Worm (Caenorhabditis elegans) whole organism, L4 larva: ENCODE results near the gene C29E4.11.

ENCODE experiments used
- F26F4.8 ChIP-seq: fragments of 200-800 bp; sonication (Bioruptor generic); conservative IDR thresholded peaks from 2 replicates; pipeline ENCODE4 v1.3.6; 2022; ENCODE audit warnings: missing genetic modification characterization, missing compliant biosample characterization
- F37D6.2 ChIP-seq: sonication (generic microtip); optimal IDR thresholded peaks from 2 replicates; lab custom pipeline; 2016; ENCODE audit warnings: mild to moderate bottlenecking, missing genetic modification characterization, missing compliant biosample characterization
- T20F7.1 ChIP-seq: fragments of 200-800 bp; sonication (Bioruptor generic); optimal IDR thresholded peaks from 2 replicates; lab custom pipeline; 2018; ENCODE audit warnings: mild to moderate bottlenecking, missing genetic modification characterization, missing compliant biosample characterization
- T26A8.4 ChIP-seq: fragments of 200-800 bp; sonication (Bioruptor generic); IDR thresholded peaks from 2 replicates; pipeline ENCODE4 v1.3.6; 2022; ENCODE audit warnings: missing genetic modification characterization, missing compliant biosample characterization
- Y75B8A.6 ChIP-seq: fragments of 200-800 bp; sonication (Bioruptor generic); IDR thresholded peaks from 2 replicates; pipeline ENCODE4 v1.3.6; 2022; ENCODE audit warnings: missing genetic modification reagents, missing genetic modification characterization, missing compliant biosample characterization
- ZK546.5 ChIP-seq, 2 experiments: sonication (generic microtip); optimal IDR thresholded peaks; 2 replicates each; lab custom pipeline; 2017; ENCODE audit warnings: missing biosample characterization in 2 of 2, missing genetic modification characterization in 2 of 2
- ama-1 ChIP-seq: fragments of 150-350 bp; optimal IDR thresholded peaks from 2 replicates; lab custom pipeline; 2014; ENCODE audit warnings: inconsistent platforms, mixed read lengths
- arid-1 ChIP-seq: fragments of 200-800 bp; sonication (Bioruptor generic); conservative IDR thresholded peaks from 2 replicates; pipeline ENCODE4 v1.3.6; 2022; ENCODE audit warnings: missing genetic modification reagents, missing genetic modification characterization, missing compliant biosample characterization
- ceh-20 ChIP-seq: fragments of 200-800 bp; sonication (Bioruptor generic); IDR thresholded peaks from 2 replicates; pipeline ENCODE4 v1.3.6; 2022; ENCODE audit warnings: missing genetic modification reagents, missing genetic modification characterization, missing compliant biosample characterization
- ceh-32 ChIP-seq: sonication (generic microtip); optimal IDR thresholded peaks from 2 replicates; lab custom pipeline; 2016; ENCODE audit warnings: mild to moderate bottlenecking, missing genetic modification characterization, missing compliant biosample characterization; ENCODE audit not compliant: poor library complexity
- ceh-82 ChIP-seq: sonication (generic microtip); optimal IDR thresholded peaks from 2 replicates; lab custom pipeline; 2017; ENCODE audit warnings: missing biosample characterization, missing genetic modification characterization
- cey-2 ChIP-seq: sonication (generic microtip); optimal IDR thresholded peaks from 3 replicates; lab custom pipeline; 2017; ENCODE audit warnings: missing genetic modification characterization, mild to moderate bottlenecking, missing compliant biosample characterization, antibody characterized with exemption, borderline replicate concordance; ENCODE audit not compliant: insufficient read depth
- daf-19 ChIP-seq: fragments of 200-800 bp; sonication (Bioruptor generic); conservative IDR thresholded peaks from 2 replicates; pipeline ENCODE4 v1.3.6; 2022; ENCODE audit warnings: missing genetic modification characterization, missing compliant biosample characterization
- dmd-8 ChIP-seq: fragments of 200-800 bp; sonication (Bioruptor generic); IDR thresholded peaks from 2 replicates; pipeline ENCODE4 v1.3.6; 2022; ENCODE audit warnings: missing genetic modification characterization, missing compliant biosample characterization
- dpl-1 ChIP-seq: fragments of 150-350 bp; optimal IDR thresholded peaks from 2 replicates; lab custom pipeline; 2014; ENCODE audit warnings: missing biosample characterization, missing genetic modification reagents, missing genetic modification characterization
- duxl-1 ChIP-seq: sonication (generic microtip); optimal IDR thresholded peaks from 2 replicates; lab custom pipeline; 2016; ENCODE audit warnings: mild to moderate bottlenecking, missing genetic modification characterization, moderate library complexity, missing compliant biosample characterization; ENCODE audit not compliant: poor library complexity
- dve-1 ChIP-seq: sonication (generic microtip); optimal IDR thresholded peaks from 2 replicates; lab custom pipeline; 2017; ENCODE audit warnings: antibody characterized with exemption, mild to moderate bottlenecking, missing genetic modification characterization, missing compliant biosample characterization; ENCODE audit not compliant: insufficient read depth
- egl-43 ChIP-seq: fragments of 200-800 bp; sonication (Bioruptor generic); IDR thresholded peaks from 2 replicates; pipeline ENCODE4 v1.3.6; 2022; ENCODE audit warnings: missing genetic modification reagents, missing genetic modification characterization, missing compliant biosample characterization
- fkh-10 ChIP-seq: fragments of 150-350 bp; optimal IDR thresholded peaks from 2 replicates; lab custom pipeline; 2014; ENCODE audit warnings: missing biosample characterization, missing genetic modification reagents, missing genetic modification characterization
- fos-1 ChIP-seq: fragments of 150-350 bp; optimal IDR thresholded peaks from 2 replicates; lab custom pipeline; 2014; ENCODE audit warnings: missing biosample characterization, missing genetic modification characterization
- hif-1 ChIP-seq, 2 experiments: sonication (generic microtip); optimal IDR thresholded peaks; 2 replicates each; lab custom pipeline; 2016 to 2017; ENCODE audit warnings: missing compliant biosample characterization in 2 of 2, missing genetic modification characterization in 2 of 2, missing genetic modification reagents in 2 of 2, missing genotype in 2 of 2, mild to moderate bottlenecking in 1 of 2
- hlh-11 ChIP-seq: fragments of 200-800 bp; sonication (Bioruptor generic); optimal IDR thresholded peaks from 2 replicates; lab custom pipeline; 2018; ENCODE audit warnings: mild to moderate bottlenecking, missing genetic modification characterization, missing compliant biosample characterization
- hlh-30 ChIP-seq: sonication (generic microtip); optimal IDR thresholded peaks from 2 replicates; lab custom pipeline; 2017; ENCODE audit warnings: antibody characterized with exemption, mild to moderate bottlenecking, missing genetic modification characterization, missing compliant biosample characterization; ENCODE audit not compliant: insufficient read depth
- lin-38 ChIP-seq: fragments of 200-800 bp; sonication (Bioruptor generic); IDR thresholded peaks from 2 replicates; pipeline ENCODE4 v1.3.6; 2022; ENCODE audit warnings: missing genetic modification reagents, missing genetic modification characterization, missing compliant biosample characterization
- lin-39 ChIP-seq: fragments of 150-350 bp; optimal IDR thresholded peaks from 2 replicates; lab custom pipeline; 2014; ENCODE audit warnings: missing biosample characterization, missing genetic modification reagents, missing genetic modification characterization
- lsy-2 ChIP-seq, 2 experiments: fragments of 150-350 bp in 1 of 2; sonication (generic microtip) in 1 of 2; optimal IDR thresholded peaks; 2 replicates each; lab custom pipeline; 2014 to 2017; ENCODE audit warnings: missing biosample characterization in 2 of 2, missing genetic modification characterization in 2 of 2
- mdl-1 ChIP-seq, 2 experiments: fragments of 150-350 bp in 1 of 2; sonication (generic microtip) in 1 of 2; optimal IDR thresholded peaks; 2 replicates each; lab custom pipeline; 2014 to 2017; ENCODE audit warnings: missing biosample characterization in 2 of 2, missing genetic modification characterization in 2 of 2
- mdt-29 ChIP-seq: fragments of 200-800 bp; sonication (Bioruptor generic); IDR thresholded peaks from 2 replicates; pipeline ENCODE4 v1.3.6; 2022; ENCODE audit warnings: missing genetic modification reagents, missing genetic modification characterization, missing compliant biosample characterization
- mep-1 ChIP-seq: fragments of 150-350 bp; sonication (generic microtip); optimal IDR thresholded peaks from 3 replicates; lab custom pipeline; 2014; ENCODE audit warnings: missing biosample characterization, missing genetic modification characterization
- mxl-3 ChIP-seq: fragments of 200-800 bp; sonication (Bioruptor generic); optimal IDR thresholded peaks from 2 replicates; lab custom pipeline; 2018; ENCODE audit warnings: mild to moderate bottlenecking, missing genetic modification characterization, missing compliant biosample characterization
- nhr-102 ChIP-seq: sonication (generic microtip); optimal IDR thresholded peaks from 2 replicates; lab custom pipeline; 2016; ENCODE audit warnings: mild to moderate bottlenecking, missing genetic modification characterization, moderate library complexity, missing compliant biosample characterization
- nhr-11 ChIP-seq: fragments of 150-350 bp; optimal IDR thresholded peaks from 2 replicates; lab custom pipeline; 2014; ENCODE audit warnings: missing biosample characterization, missing genetic modification characterization
- nhr-41 ChIP-seq: fragments of 200-800 bp; sonication (Bioruptor generic); IDR thresholded peaks from 2 replicates; pipeline ENCODE4 v1.3.6; 2022; ENCODE audit warnings: missing genetic modification reagents, missing genetic modification characterization, missing compliant biosample characterization
- nhr-42 ChIP-seq: fragments of 200-800 bp; sonication (Bioruptor generic); IDR thresholded peaks from 2 replicates; pipeline ENCODE4 v1.3.6; 2022; ENCODE audit warnings: missing genetic modification characterization, missing compliant biosample characterization
- nhr-76 ChIP-seq: fragments of 150-350 bp; optimal IDR thresholded peaks from 2 replicates; lab custom pipeline; 2014; ENCODE audit warnings: missing biosample characterization, missing genetic modification characterization
- nhr-77 ChIP-seq: fragments of 150-350 bp; optimal IDR thresholded peaks from 2 replicates; lab custom pipeline; 2014; ENCODE audit warnings: missing biosample characterization, missing genetic modification characterization
- pha-4 ChIP-seq, 2 experiments: fragments of 150-350 bp in 1 of 2; fragments of 200-800 bp in 1 of 2; sonication (Bioruptor generic) in 1 of 2; IDR thresholded peaks in 1 of 2; optimal IDR thresholded peaks in 1 of 2; 2 replicates each; pipeline versions ENCODE4 v1.3.6 to Lab custom; 2014 to 2022; ENCODE audit warnings: missing genetic modification characterization in 2 of 2, missing genetic modification reagents in 2 of 2, missing biosample characterization in 1 of 2, missing compliant biosample characterization in 1 of 2
- rbr-2 ChIP-seq: sonication (generic microtip); optimal IDR thresholded peaks from 2 replicates; lab custom pipeline; 2016; ENCODE audit warnings: missing genotype, missing genetic modification characterization, missing compliant biosample characterization
- saeg-2 ChIP-seq: fragments of 200-800 bp; sonication (Bioruptor generic); IDR thresholded peaks from 2 replicates; pipeline ENCODE4 v1.3.6; 2022; ENCODE audit warnings: missing genetic modification reagents, missing genetic modification characterization, missing compliant biosample characterization
- set-16 ChIP-seq: fragments of 200-800 bp; sonication (Bioruptor generic); IDR thresholded peaks from 2 replicates; pipeline ENCODE4 v1.3.6; 2022; ENCODE audit warnings: missing genetic modification reagents, missing genetic modification characterization, missing compliant biosample characterization
- spr-1 ChIP-seq: sonication (generic microtip); optimal IDR thresholded peaks from 2 replicates; lab custom pipeline; 2016; ENCODE audit warnings: mild to moderate bottlenecking, missing genetic modification characterization, missing compliant biosample characterization
- spr-3 ChIP-seq: fragments of 200-800 bp; sonication (Bioruptor generic); optimal IDR thresholded peaks from 2 replicates; lab custom pipeline; 2018; ENCODE audit warnings: mild to moderate bottlenecking, missing genetic modification characterization, missing compliant biosample characterization
- unc-62 ChIP-seq, 3 experiments: fragments of 150-350 bp in 1 of 3; sonication (generic microtip); optimal IDR thresholded peaks in 2 of 3; peaks in 1 of 3; 1 replicate in 1 of 3; 2 replicates in 2 of 3; lab custom pipeline; 2014 to 2017; ENCODE audit warnings: missing biosample characterization in 3 of 3, missing genetic modification characterization in 3 of 3, missing genetic modification reagents in 3 of 3, missing genotype in 1 of 3
- vab-7 ChIP-seq: fragments of 200-800 bp; sonication (Bioruptor generic); IDR thresholded peaks from 2 replicates; pipeline ENCODE4 v1.3.6; 2022; ENCODE audit warnings: missing genetic modification reagents, missing genetic modification characterization, missing compliant biosample characterization
- zfp-2 ChIP-seq: sonication (generic microtip); optimal IDR thresholded peaks from 2 replicates; lab custom pipeline; 2016; ENCODE audit warnings: mild to moderate bottlenecking, missing genetic modification characterization, missing compliant biosample characterization
- zfp-3 ChIP-seq: fragments of 200-800 bp; sonication (Bioruptor generic); conservative IDR thresholded peaks from 2 replicates; pipeline ENCODE4 v1.3.6; 2022; ENCODE audit warnings: missing genetic modification reagents, missing genetic modification characterization, missing compliant biosample characterization
- ztf-7 ChIP-seq: fragments of 150-350 bp; optimal IDR thresholded peaks from 2 replicates; lab custom pipeline; 2014; ENCODE audit warnings: missing biosample characterization, missing genetic modification characterization

Gene C29E4.11

ce11 chrIII:7977224-7977623 lies 19.3 kb upstream of the C29E4.11 start (continued):
- TF ChIP-seq ama-1 (peak; percentile 89), dmd-8 (GFP tag; lab: Robert Waterston, UW) (0 out of 2 replicates have a peak, but pooled peaks have one; percentile 39), ceh-32 (tag; lab: Kevin White, UChicago) (no peak), lin-39 (no peak), nhr-76 (tag; lab: Kevin White, UChicago) (no peak), ceh-20 (GFP tag; lab: Robert Waterston, UW) (no peak), fos-1 (no peak), mdl-1 (tag; optimal IDR thresholded peaks at IDR 0.05; lab: Kevin White, UChicago) (no peak), zfp-2 (tag; lab: Kevin White, UChicago) (no peak), lin-38 (GFP tag; lab: Robert Waterston, UW) (peak; percentile 44; the same call in 1 of the 2 replicates), saeg-2 (0 out of 2 replicates have a peak, but pooled peaks have one; percentile 19), mdt-29 (GFP tag; lab: Robert Waterston, UW) (0 out of 2 replicates have a peak, but pooled peaks have one; percentile 12), rbr-2 (tag; lab: Kevin White, UChicago) (no peak), nhr-77 (tag; lab: Kevin White, UChicago) (peak; percentile 24), spr-3 (GFP tag; lab: Kevin White, UChicago) (no peak), F26F4.8 (GFP tag; lab: Robert Waterston, UW) (no peak), nhr-41 (GFP tag; lab: Robert Waterston, UW) (no peak), set-16 (GFP tag; lab: Robert Waterston, UW) (no peak), daf-19 (no peak), Y75B8A.6 (GFP tag; lab: Robert Waterston, UW) (0 out of 2 replicates have a peak, but pooled peaks have one; percentile 53), ZK546.5 (tag; optimal IDR thresholded peaks at IDR 0.05; lab: Kevin White, UChicago) (no peak), pha-4 (GFP tag; IDR thresholded peaks at IDR 0.05; lab: Robert Waterston, UW) (no peak), pha-4 (tag; optimal IDR thresholded peaks at IDR 0.05; lab: Kevin White, UChicago) (no peak), hlh-11 (tag; lab: Kevin White, UChicago) (peak; percentile 39), nhr-42 (GFP tag; lab: Robert Waterston, UW) (peak; percentile 67; the same call in 1 of the 2 replicates), lsy-2 (tag; optimal IDR thresholded peaks at IDR 0.05; lab: Kevin White, UChicago) (peak; percentile 25 to 63), nhr-11 (tag; lab: Kevin White, UChicago) (no peak), T20F7.1 (GFP tag; lab: Kevin White, UChicago) (no peak), egl-43 (GFP tag; lab: Robert Waterston, UW) (peak; percentile 51; the same call in 1 of the 2 replicates), dve-1 (tag; lab: Kevin White, UChicago) (peak; percentile 19), arid-1 (GFP tag; lab: Robert Waterston, UW) (no peak), ztf-7 (no peak), mep-1 (tag; lab: Kevin White, UChicago) (peak; percentile 1), cey-2 (tag; lab: Kevin White, UChicago) (no peak), T26A8.4 (0 out of 2 replicates have a peak, but pooled peaks have one; percentile 29), F37D6.2 (tag; lab: Kevin White, UChicago) (no peak), ceh-82 (no peak), dpl-1 (no peak), spr-1 (tag; lab: Kevin White, UChicago) (no peak), mxl-3 (GFP tag; lab: Kevin White, UChicago) (no peak), hlh-30 (tag; lab: Kevin White, UChicago) (no peak), zfp-3 (GFP tag; lab: Robert Waterston, UW) (peak; percentile 71; the same call in 1 of the 2 replicates), nhr-102 (tag; lab: Kevin White, UChicago) (peak; percentile 71), vab-7 (GFP tag; lab: Robert Waterston, UW) (0 out of 2 replicates have a peak, but pooled peaks have one; percentile 23), duxl-1 (tag; lab: Kevin White, UChicago) (peak; percentile 83), fkh-10 (no peak), hif-1 (tag; optimal IDR thresholded peaks at IDR 0.05; lab: Kevin White, UChicago) (peak in 1 of 2 experiments; percentile 7), unc-62 (GFP tag; optimal IDR thresholded peaks at IDR 0.05 in 1 of 2; lab: Kevin White, UChicago) (no peak), unc-62 (tag; optimal IDR thresholded peaks at IDR 0.05; lab: Kevin White, UChicago) (no peak)
- TF ChIP-seq, all 104 proteins: peak for 22
